Fruit fly (Drosophila melanogaster): ENCODE measurements around the gene TwdlF.

Gene TwdlF

dm6 chr3R:4234991-4235553 lies 11.7 kb upstream of the TwdlF start, which contains the start of gene Gel:
Gel (plus strand) TSS chr3R:4235217.
- TF ChIP-seq CG34367 (tag; optimal IDR thresholded peaks at IDR 0.05) (no peak), CG12605 (GFP tag; IDR thresholded peaks at IDR 0.05) (no peak), EcR (GFP tag; optimal IDR thresholded peaks at IDR 0.05) (no peak)

dm6 chr3R:4236534-4236933 lies 10.3 kb upstream of the TwdlF start:
- 0 out of 3 replicates have a peak, but pooled peaks have one; percentile 42 for TF ChIP-seq CG4496 (GFP tag; IDR thresholded peaks at IDR 0.05)
- 0 out of 2 replicates have a peak, but pooled peaks have one; percentile 24 for TF ChIP-seq CG12605 (GFP tag; IDR thresholded peaks at IDR 0.05)
- peak; percentile 38 for TF ChIP-seq Pif1B (GFP tag; optimal IDR thresholded peaks at IDR 0.05)
- TF ChIP-seq Ets98B (GFP tag; IDR thresholded peaks at IDR 0.05), result peak; percentile 48
- TF ChIP-seq CG17806 (tag; optimal IDR thresholded peaks at IDR 0.05), result no peak
- TF ChIP-seq EcR (GFP tag; optimal IDR thresholded peaks at IDR 0.05), result peak; percentile 94
- TF ChIP-seq fd96Ca (GFP tag; IDR thresholded peaks at IDR 0.05), result peak; percentile 11; the same call in 1 of the 3 replicates
- no peak for TF ChIP-seq CG32121 (GFP tag; IDR thresholded peaks at IDR 0.05)
- peak; percentile 38 for TF ChIP-seq gl (tag; optimal IDR thresholded peaks at IDR 0.05)

- TF ChIP-seq CG15710 (tag; optimal IDR thresholded peaks at IDR 0.05) (no peak), rn (GFP tag; IDR thresholded peaks at IDR 0.05) (no peak), CG32121 (GFP tag; IDR thresholded peaks at IDR 0.05) (no peak), fd96Ca (GFP tag; IDR thresholded peaks at IDR 0.05) (no peak), CG4496 (GFP tag; IDR thresholded peaks at IDR 0.05) (no peak), CG13204 (GFP tag; optimal IDR thresholded peaks at IDR 0.05) (no peak), Ets98B (GFP tag; IDR thresholded peaks at IDR 0.05) (no peak), CG14655 (GFP tag; optimal IDR thresholded peaks at IDR 0.05) (no peak), Snoo (tag; optimal IDR thresholded peaks at IDR 0.05) (no peak), CG34367 (tag; optimal IDR thresholded peaks at IDR 0.05) (no peak), Pif1A (GFP tag; optimal IDR thresholded peaks at IDR 0.05) (no peak), CG8159 (tag; optimal IDR thresholded peaks at IDR 0.05) (no peak), CG12605 (GFP tag; IDR thresholded peaks at IDR 0.05) (no peak)
Measured at dm6 chr3R:4241776-4242175, 5.0 kb upstream of the TwdlF start.

- TF ChIP-seq Ets98B (GFP tag; IDR thresholded peaks at IDR 0.05), result no peak
Measured at dm6 chr3R:4242209-4242887, 4.5 kb upstream of the TwdlF start, which contains the start of gene CG14642. CG14642 (minus strand) TSS chr3R:4242717.

dm6 chr3R:4243096-4243940 lies 3.5 kb upstream of the TwdlF start, which contains the start of gene CG34305:
CG34305 (minus strand) TSS chr3R:4243146.
- TF ChIP-seq Pif1A (GFP tag; optimal IDR thresholded peaks at IDR 0.05) (peak; percentile 7), CG8159 (tag; optimal IDR thresholded peaks at IDR 0.05) (peak; percentile 49), CG13204 (GFP tag; optimal IDR thresholded peaks at IDR 0.05) (no peak), fd96Ca (GFP tag; IDR thresholded peaks at IDR 0.05) (no peak), EcR (GFP tag; optimal IDR thresholded peaks at IDR 0.05) (no peak), gl (tag; optimal IDR thresholded peaks at IDR 0.05) (no peak)

- TF ChIP-seq Pif1A (GFP tag; optimal IDR thresholded peaks at IDR 0.05), result no peak
- TF ChIP-seq CG34367 (tag; optimal IDR thresholded peaks at IDR 0.05), result no peak
- TF ChIP-seq CG4496 (GFP tag; IDR thresholded peaks at IDR 0.05), result no peak
- no peak for TF ChIP-seq CG32121 (GFP tag; IDR thresholded peaks at IDR 0.05)
- TF ChIP-seq gl (tag; optimal IDR thresholded peaks at IDR 0.05), result no peak
- TF ChIP-seq CG10348 (GFP tag; IDR thresholded peaks at IDR 0.05), result no peak
- no peak for TF ChIP-seq CG17806 (tag; optimal IDR thresholded peaks at IDR 0.05)
- TF ChIP-seq CG8159 (tag; optimal IDR thresholded peaks at IDR 0.05), result no peak
- no peak for TF ChIP-seq fd96Ca (GFP tag; IDR thresholded peaks at IDR 0.05)
- no peak for TF ChIP-seq CG13204 (GFP tag; optimal IDR thresholded peaks at IDR 0.05)
- no peak for TF ChIP-seq Snoo (tag; optimal IDR thresholded peaks at IDR 0.05)
- no peak for TF ChIP-seq CG12605 (GFP tag; IDR thresholded peaks at IDR 0.05)
- TF ChIP-seq EcR (GFP tag; optimal IDR thresholded peaks at IDR 0.05), result no peak
- no peak for TF ChIP-seq Ets98B (GFP tag; IDR thresholded peaks at IDR 0.05)
- no peak for TF ChIP-seq CG14655 (GFP tag; optimal IDR thresholded peaks at IDR 0.05)
- no peak for TF ChIP-seq rn (GFP tag; IDR thresholded peaks at IDR 0.05)
- TF ChIP-seq CG9948 (tag; optimal IDR thresholded peaks at IDR 0.05), result no peak
- TF ChIP-seq CG8301 (tag; optimal IDR thresholded peaks at IDR 0.05), result no peak
- TF ChIP-seq Pif1B (GFP tag; optimal IDR thresholded peaks at IDR 0.05), result no peak
- no peak for TF ChIP-seq CG15710 (tag; optimal IDR thresholded peaks at IDR 0.05)
Measured at dm6 chr3R:4249947-4250346, 3.1 kb downstream of the TwdlF start.
